Worm (Caenorhabditis elegans) whole organism, young adult: Measurements from ENCODE around the gene fipr-6.

ENCODE experiments used
- F33H1.4 ChIP-seq: fragments of 200-800 bp; sonication (Bioruptor generic); IDR thresholded peaks from 2 replicates; pipeline ENCODE4 v1.3.6; 2022; ENCODE audit warnings: missing genetic modification reagents, missing genetic modification characterization, missing compliant biosample characterization
- Y79H2A.3 ChIP-seq: fragments of 200-800 bp; sonication (Bioruptor generic); conservative IDR thresholded peaks from 2 replicates; pipeline ENCODE4 v1.3.6; 2022; ENCODE audit warnings: missing genetic modification reagents, missing genetic modification characterization, missing compliant biosample characterization
- ama-1 ChIP-seq, 3 experiments: fragments of 150-350 bp in 1 of 3; sonication (generic microtip) in 2 of 3; optimal IDR thresholded peaks; 2 replicates each; lab custom pipeline; 2014 to 2018; ENCODE audit warnings: missing biosample characterization in 2 of 3, missing genetic modification characterization in 2 of 3, missing genetic modification reagents in 2 of 3
- ceh-91 ChIP-seq: fragments of 200-800 bp; sonication (Bioruptor generic); IDR thresholded peaks from 2 replicates; pipeline ENCODE4 v1.3.6; 2022; ENCODE audit warnings: missing genetic modification reagents, missing genetic modification characterization, missing compliant biosample characterization
- chd-7 ChIP-seq: sonication (generic microtip); optimal IDR thresholded peaks from 2 replicates; lab custom pipeline; 2016; ENCODE audit warnings: mild to moderate bottlenecking, missing genetic modification characterization, moderate library complexity, missing compliant biosample characterization
- dpl-1 ChIP-seq: fragments of 150-350 bp; optimal IDR thresholded peaks from 2 replicates; lab custom pipeline; 2014; ENCODE audit warnings: missing biosample characterization, missing genetic modification reagents, missing genetic modification characterization
- efl-1 ChIP-seq: fragments of 150-350 bp; optimal IDR thresholded peaks from 2 replicates; lab custom pipeline; 2014; ENCODE audit warnings: missing biosample characterization, missing genetic modification reagents, missing genetic modification characterization
- lin-40 ChIP-seq: sonication (generic microtip); optimal IDR thresholded peaks from 2 replicates; lab custom pipeline; 2016; ENCODE audit warnings: missing genetic modification characterization, mild to moderate bottlenecking, missing compliant biosample characterization, missing genotype, missing genetic modification reagents
- mes-4 ChIP-seq: sonication (generic microtip); optimal IDR thresholded peaks from 2 replicates; lab custom pipeline; 2016; ENCODE audit warnings: missing genotype, missing genetic modification characterization, missing compliant biosample characterization

- TF ChIP-seq ama-1 (optimal IDR thresholded peaks at IDR 0.05; lab: Kevin White, UChicago) (no peak), ama-1 (GFP tag; optimal IDR thresholded peaks at IDR 0.05; lab: Kevin White, UChicago) (no peak), dpl-1 (GFP tag; lab: Kevin White, UChicago) (no peak), F33H1.4 (GFP tag; lab: Robert Waterston, UW) (no peak), Y79H2A.3 (GFP tag; lab: Robert Waterston, UW) (no peak), mes-4 (tag; lab: Kevin White, UChicago) (no peak), lin-40 (tag; lab: Kevin White, UChicago) (no peak), efl-1 (no peak), ceh-91 (no peak), chd-7 (tag; lab: Kevin White, UChicago) (no peak)
These were observed 48.0 kb upstream of the fipr-6 start, which contains the start of gene ZK856.4 for ce11 chrV:10182984-10183383.
